Fruit fly (Drosophila melanogaster): ENCODE measurements around the gene CG17544.

Gene CG17544

DNA sequence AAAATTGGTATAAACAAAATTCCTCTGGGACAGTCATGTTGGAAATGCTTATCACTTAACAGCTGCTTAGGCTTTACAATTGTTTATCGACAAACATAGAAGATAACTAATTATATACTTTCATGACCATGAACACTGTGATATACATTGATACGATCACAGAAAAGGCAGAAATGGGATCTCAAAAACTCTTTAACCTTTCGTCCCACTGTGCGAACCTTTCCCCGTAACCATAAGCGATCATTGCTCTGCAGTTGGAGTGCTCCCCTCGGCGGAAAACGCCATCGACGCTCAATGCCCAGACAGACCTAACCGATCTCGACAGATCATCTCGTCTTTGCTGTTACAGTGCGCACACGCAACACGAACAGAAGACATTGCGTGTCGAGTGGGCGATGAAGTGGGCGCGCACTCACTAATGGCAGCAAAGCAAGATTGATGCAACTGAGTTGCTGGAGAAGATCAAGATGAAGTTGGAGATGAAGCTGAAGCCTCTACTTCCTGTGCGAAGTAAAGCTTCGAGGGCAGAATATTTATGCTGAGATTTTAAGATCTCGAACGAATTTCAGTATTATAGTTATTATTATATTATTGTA lies 26.1 kb upstream of the CG17544 start:
- TF ChIP-seq Hnf4 (GFP tag; optimal IDR thresholded peaks at IDR 0.05) (no peak), sage (GFP tag; optimal IDR thresholded peaks at IDR 0.05) (no peak), CG32264 (GFP tag; optimal IDR thresholded peaks at IDR 0.05) (no peak), Hr78 (GFP tag; optimal IDR thresholded peaks at IDR 0.05) (no peak), brk (GFP tag; optimal IDR thresholded peaks at IDR 0.05) (no peak), Mio (GFP tag; optimal IDR thresholded peaks at IDR 0.05) (no peak), Abd-B (GFP tag; optimal IDR thresholded peaks at IDR 0.05) (no peak), N (GFP tag; optimal IDR thresholded peaks at IDR 0.05) (no peak), lola (GFP tag; optimal IDR thresholded peaks at IDR 0.05) (no peak), OdsH (GFP tag; optimal IDR thresholded peaks at IDR 0.05) (no peak), foxo (GFP tag; optimal IDR thresholded peaks at IDR 0.05) (no peak), ey (GFP tag; optimal IDR thresholded peaks at IDR 0.05) (no peak), GATAd (GFP tag; optimal IDR thresholded peaks at IDR 0.05) (no peak), br (GFP tag; optimal IDR thresholded peaks at IDR 0.05) (no peak), woc (GFP tag; optimal IDR thresholded peaks at IDR 0.05) (no peak), sv (GFP tag; optimal IDR thresholded peaks at IDR 0.05) (no peak), tai (GFP tag; optimal IDR thresholded peaks at IDR 0.05) (no peak), Vsx2 (GFP tag; optimal IDR thresholded peaks at IDR 0.05; ENCODE audit: partially characterized antibody) (no peak)

dm6 chr2L:19423467-19424122 lies 25.3 kb upstream of the CG17544 start, which contains the start of the genes Alp12 and CG13085:
TSS of gene Alp12 (plus strand) at chr2L:19424050.
TSS of gene CG13085 (plus strand) at chr2L:19424050.
- TF ChIP-seq br (GFP tag; optimal IDR thresholded peaks at IDR 0.05) (peak; percentile 92), Mio (GFP tag; optimal IDR thresholded peaks at IDR 0.05) (peak; percentile 33), jim (GFP tag; optimal IDR thresholded peaks at IDR 0.05) (no peak), Jra (GFP tag; optimal IDR thresholded peaks at IDR 0.05) (peak; percentile 73), rgr (GFP tag; optimal IDR thresholded peaks at IDR 0.05) (peak; percentile 94), dl (GFP tag; optimal IDR thresholded peaks at IDR 0.05; ENCODE audit: insufficient read depth in 1 of 2, partially characterized antibody in 2 of 2) (peak; percentile 89 to 97), pan (optimal IDR thresholded peaks at IDR 0.05) (no peak), Dfd (GFP tag; optimal IDR thresholded peaks at IDR 0.05) (no peak), ey (GFP tag; optimal IDR thresholded peaks at IDR 0.05) (peak; percentile 94), OdsH (GFP tag; optimal IDR thresholded peaks at IDR 0.05) (peak; percentile 94), Dif (GFP tag; optimal IDR thresholded peaks at IDR 0.05; ENCODE audit: partially characterized antibody) (peak; percentile 98), brk (GFP tag; optimal IDR thresholded peaks at IDR 0.05) (peak; percentile 83), dmrt93B (GFP tag; optimal IDR thresholded peaks at IDR 0.05) (peak; percentile 90), Rel (GFP tag; optimal IDR thresholded peaks at IDR 0.05) (peak; percentile 60), Rel (tag; optimal IDR thresholded peaks at IDR 0.05) (peak; percentile 58), dsf (GFP tag; optimal IDR thresholded peaks at IDR 0.05; ENCODE audit: borderline replicate concordance) (peak; percentile 62), h (GFP tag; optimal IDR thresholded peaks at IDR 0.05) (peak; percentile 94), tai (GFP tag; optimal IDR thresholded peaks at IDR 0.05) (no peak), CG32264 (GFP tag; optimal IDR thresholded peaks at IDR 0.05) (peak; percentile 65), lola (GFP tag; optimal IDR thresholded peaks at IDR 0.05) (no peak), Hr78 (GFP tag; optimal IDR thresholded peaks at IDR 0.05) (no peak), sage (GFP tag; optimal IDR thresholded peaks at IDR 0.05) (peak; percentile 80), GATAd (GFP tag; optimal IDR thresholded peaks at IDR 0.05) (no peak), CrebA (GFP tag; optimal IDR thresholded peaks at IDR 0.05; ENCODE audit: borderline replicate concordance) (no peak), N (GFP tag; optimal IDR thresholded peaks at IDR 0.05) (no peak), fru (GFP tag; optimal IDR thresholded peaks at IDR 0.05) (peak; percentile 96), woc (GFP tag; optimal IDR thresholded peaks at IDR 0.05) (peak; percentile 73), sv (GFP tag; optimal IDR thresholded peaks at IDR 0.05) (peak; percentile 97), foxo (GFP tag; optimal IDR thresholded peaks at IDR 0.05) (peak; percentile 29 to 94), usp (GFP tag; optimal IDR thresholded peaks at IDR 0.05) (no peak), Hr83 (GFP tag; optimal IDR thresholded peaks at IDR 0.05; ENCODE audit: poor library complexity, severe bottlenecking) (peak; percentile 87), HLH106 (tag; optimal IDR thresholded peaks at IDR 0.05) (peak; percentile 93), CG9705 (GFP tag; optimal IDR thresholded peaks at IDR 0.05) (peak; percentile 81), psq (GFP tag; optimal IDR thresholded peaks at IDR 0.05) (peak; percentile 90), Vsx2 (GFP tag; optimal IDR thresholded peaks at IDR 0.05; ENCODE audit: partially characterized antibody) (peak; percentile 45), Hnf4 (GFP tag; optimal IDR thresholded peaks at IDR 0.05) (peak; percentile 84), Abd-B (GFP tag; optimal IDR thresholded peaks at IDR 0.05) (no peak), Sp1 (GFP tag; optimal IDR thresholded peaks at IDR 0.05) (peak; percentile 96), Myc (optimal IDR thresholded peaks at IDR 0.05) (no peak)
